Worm (Caenorhabditis elegans) whole organism, young adult: ENCODE data around the gene W05H9.4.

Experiments used
- B0336.3 ChIP-seq: fragments of 200-800 bp; sonication (Bioruptor generic); IDR thresholded peaks from 2 replicates; pipeline ENCODE4 v1.3.6; 2022; ENCODE audit warnings: missing genetic modification characterization, missing compliant biosample characterization
- F39B2.1 ChIP-seq: fragments of 200-800 bp; sonication (Bioruptor generic); IDR thresholded peaks from 2 replicates; pipeline ENCODE4 v1.3.6; 2022; ENCODE audit warnings: missing genetic modification reagents, missing genetic modification characterization, missing compliant biosample characterization
- F49E8.2 ChIP-seq: sonication (generic microtip); optimal IDR thresholded peaks from 3 replicates; lab custom pipeline; 2017; ENCODE audit warnings: missing genetic modification characterization, mild to moderate bottlenecking, missing compliant biosample characterization, antibody characterized with exemption, moderate library complexity; ENCODE audit not compliant: insufficient read depth
- F57A8.1 ChIP-seq: fragments of 200-800 bp; sonication (Bioruptor generic); optimal IDR thresholded peaks from 2 replicates; lab custom pipeline; 2018; ENCODE audit warnings: mild to moderate bottlenecking, missing genetic modification characterization, moderate library complexity, missing compliant biosample characterization
- K12H6.12 ChIP-seq: fragments of 200-800 bp; sonication (Bioruptor generic); optimal IDR thresholded peaks from 2 replicates; lab custom pipeline; 2018; ENCODE audit warnings: mild to moderate bottlenecking, missing genetic modification characterization, missing compliant biosample characterization
- T26A5.8 ChIP-seq: sonication (generic microtip); optimal IDR thresholded peaks from 2 replicates; lab custom pipeline; 2016; ENCODE audit warnings: missing genetic modification characterization, missing compliant biosample characterization
- Y67H2A.10 ChIP-seq: fragments of 200-800 bp; sonication (Bioruptor generic); conservative IDR thresholded peaks from 2 replicates; pipeline ENCODE4 v1.3.6; 2022; ENCODE audit warnings: missing genetic modification reagents, missing genetic modification characterization, missing compliant biosample characterization
- Y79H2A.3 ChIP-seq: fragments of 200-800 bp; sonication (Bioruptor generic); conservative IDR thresholded peaks from 2 replicates; pipeline ENCODE4 v1.3.6; 2022; ENCODE audit warnings: missing genetic modification reagents, missing genetic modification characterization, missing compliant biosample characterization
- Y95B8A.8 ChIP-seq: fragments of 200-800 bp; sonication (Bioruptor generic); IDR thresholded peaks from 2 replicates; pipeline ENCODE4 v1.3.6; 2022; ENCODE audit warnings: missing genetic modification reagents, missing genetic modification characterization, missing compliant biosample characterization
- akir-1 ChIP-seq: fragments of 200-800 bp; sonication (Bioruptor generic); optimal IDR thresholded peaks from 2 replicates; lab custom pipeline; 2018; ENCODE audit warnings: mild to moderate bottlenecking, missing genetic modification characterization, moderate library complexity, missing compliant biosample characterization
- attf-3 ChIP-seq: fragments of 200-800 bp; sonication (Bioruptor generic); conservative IDR thresholded peaks from 2 replicates; pipeline ENCODE4 v1.3.6; 2022; ENCODE audit warnings: missing genetic modification reagents, missing genetic modification characterization, missing compliant biosample characterization
- attf-5 ChIP-seq: fragments of 200-800 bp; sonication (Bioruptor generic); optimal IDR thresholded peaks from 2 replicates; lab custom pipeline; 2018; ENCODE audit warnings: mild to moderate bottlenecking, missing genetic modification characterization, missing compliant biosample characterization
- attf-6 ChIP-seq: fragments of 200-800 bp; sonication (Bioruptor generic); IDR thresholded peaks from 2 replicates; pipeline ENCODE4 v1.3.6; 2022; ENCODE audit warnings: missing genetic modification reagents, missing genetic modification characterization, missing compliant biosample characterization
- bed-1 ChIP-seq: fragments of 200-800 bp; sonication (Bioruptor generic); IDR thresholded peaks from 2 replicates; pipeline ENCODE4 v1.3.6; 2022; ENCODE audit warnings: missing genetic modification reagents, missing genetic modification characterization, missing compliant biosample characterization
- bed-2 ChIP-seq: fragments of 200-800 bp; sonication (Bioruptor generic); IDR thresholded peaks from 2 replicates; pipeline ENCODE4 v1.3.6; 2022; ENCODE audit warnings: missing genetic modification reagents, missing genetic modification characterization, missing compliant biosample characterization
- ceh-100 ChIP-seq: fragments of 200-800 bp; sonication (Bioruptor generic); IDR thresholded peaks from 2 replicates; pipeline ENCODE4 v1.3.6; 2022; ENCODE audit warnings: missing genetic modification reagents, missing genetic modification characterization, missing compliant biosample characterization
- ceh-27 ChIP-seq: fragments of 200-800 bp; sonication (Bioruptor generic); optimal IDR thresholded peaks from 2 replicates; lab custom pipeline; 2018; ENCODE audit warnings: mild to moderate bottlenecking, missing genetic modification characterization, moderate library complexity, missing compliant biosample characterization
- ceh-40 ChIP-seq: fragments of 200-800 bp; sonication (Bioruptor generic); IDR thresholded peaks from 2 replicates; pipeline ENCODE4 v1.3.6; 2022; ENCODE audit warnings: missing genetic modification characterization, missing compliant biosample characterization
- dox-1 ChIP-seq: fragments of 200-800 bp; sonication (Bioruptor generic); IDR thresholded peaks from 2 replicates; pipeline ENCODE4 v1.3.6; 2022; ENCODE audit warnings: missing genetic modification reagents, missing genetic modification characterization, missing compliant biosample characterization
- dpff-1 ChIP-seq: sonication (generic microtip); optimal IDR thresholded peaks from 2 replicates; lab custom pipeline; 2017; ENCODE audit warnings: mild to moderate bottlenecking, missing genetic modification characterization, missing compliant biosample characterization
- egl-44 ChIP-seq: fragments of 200-800 bp; sonication (Bioruptor generic); IDR thresholded peaks from 2 replicates; pipeline ENCODE4 v1.3.6; 2022; ENCODE audit warnings: missing genetic modification reagents, missing genetic modification characterization, missing compliant biosample characterization
- egrh-3 ChIP-seq: fragments of 200-800 bp; sonication (Bioruptor generic); IDR thresholded peaks from 2 replicates; pipeline ENCODE4 v1.3.6; 2022; ENCODE audit warnings: missing genetic modification reagents, missing genetic modification characterization, missing compliant biosample characterization
- fkh-3 ChIP-seq: sonication (generic microtip); optimal IDR thresholded peaks from 2 replicates; lab custom pipeline; 2016; ENCODE audit warnings: mild to moderate bottlenecking, missing genetic modification characterization, missing compliant biosample characterization
- hlh-12 ChIP-seq: sonication (generic microtip); optimal IDR thresholded peaks from 2 replicates; lab custom pipeline; 2016; ENCODE audit warnings: missing genetic modification characterization, missing compliant biosample characterization
- hlh-26 ChIP-seq: fragments of 200-800 bp; sonication (Bioruptor generic); conservative IDR thresholded peaks from 2 replicates; pipeline ENCODE4 v1.3.6; 2022; ENCODE audit warnings: missing genetic modification reagents, missing genetic modification characterization, missing compliant biosample characterization
- hmg-1.2 ChIP-seq: fragments of 200-800 bp; sonication (Bioruptor generic); IDR thresholded peaks from 2 replicates; pipeline ENCODE4 v1.3.6; 2022; ENCODE audit warnings: missing genetic modification reagents, missing genetic modification characterization, missing compliant biosample characterization
- hrde-1 ChIP-seq: sonication (generic microtip); optimal IDR thresholded peaks from 2 replicates; lab custom pipeline; 2016; ENCODE audit warnings: missing genetic modification characterization, mild to moderate bottlenecking, missing compliant biosample characterization, moderate library complexity, missing genotype, missing genetic modification reagents, borderline replicate concordance
- let-526 ChIP-seq: fragments of 200-800 bp; sonication (Bioruptor generic); IDR thresholded peaks from 2 replicates; pipeline ENCODE4 v1.3.6; 2022; ENCODE audit warnings: missing genetic modification reagents, missing genetic modification characterization, missing compliant biosample characterization
- lin-26 ChIP-seq: fragments of 200-800 bp; sonication (Bioruptor generic); IDR thresholded peaks from 2 replicates; pipeline ENCODE4 v1.3.6; 2022; ENCODE audit warnings: missing genetic modification reagents, missing genetic modification characterization, missing compliant biosample characterization
- lin-40 ChIP-seq: sonication (generic microtip); optimal IDR thresholded peaks from 2 replicates; lab custom pipeline; 2016; ENCODE audit warnings: missing genetic modification characterization, mild to moderate bottlenecking, missing compliant biosample characterization, missing genotype, missing genetic modification reagents
- lin-54 ChIP-seq: fragments of 200-800 bp; sonication (Bioruptor generic); optimal IDR thresholded peaks from 2 replicates; lab custom pipeline; 2018; ENCODE audit warnings: mild to moderate bottlenecking, missing genetic modification characterization, missing compliant biosample characterization
- madf-10 ChIP-seq: sonication (generic microtip); optimal IDR thresholded peaks from 2 replicates; lab custom pipeline; 2016; ENCODE audit warnings: mild to moderate bottlenecking, missing genetic modification characterization, missing compliant biosample characterization
- madf-8 ChIP-seq: fragments of 200-800 bp; sonication (Bioruptor generic); conservative IDR thresholded peaks from 2 replicates; pipeline ENCODE4 v1.3.6; 2022; ENCODE audit warnings: missing genetic modification reagents, missing genetic modification characterization, missing compliant biosample characterization
- nhr-179 ChIP-seq: sonication (generic microtip); optimal IDR thresholded peaks from 2 replicates; lab custom pipeline; 2016; ENCODE audit warnings: mild to moderate bottlenecking, missing genetic modification characterization, missing compliant biosample characterization
- nhr-80 ChIP-seq: sonication (generic microtip); optimal IDR thresholded peaks from 2 replicates; lab custom pipeline; 2016; ENCODE audit warnings: missing genetic modification characterization, missing compliant biosample characterization
- pha-4 ChIP-seq: fragments of 150-350 bp; sonication (generic microtip); optimal IDR thresholded peaks from 2 replicates; lab custom pipeline; 2014; ENCODE audit warnings: missing biosample characterization, missing genetic modification reagents, missing genetic modification characterization
- sdz-38 ChIP-seq: sonication (generic microtip); optimal IDR thresholded peaks from 2 replicates; lab custom pipeline; 2016; ENCODE audit warnings: missing genotype, missing genetic modification characterization, missing compliant biosample characterization
- snpc-4 ChIP-seq, 5 experiments: fragments of 150-350 bp in 1 of 5; sonication (generic microtip) in 4 of 5; optimal IDR thresholded peaks; 2 replicates each; lab custom pipeline; 2014 to 2018; ENCODE audit warnings: missing genetic modification characterization in 5 of 5, missing biosample characterization in 3 of 5, antibody characterized with exemption in 2 of 5, mild to moderate bottlenecking in 2 of 5, missing compliant biosample characterization in 2 of 5, missing genotype in 2 of 5, moderate library complexity in 2 of 5, missing genetic modification reagents in 1 of 5
- sptf-2 ChIP-seq: fragments of 200-800 bp; sonication (Bioruptor generic); optimal IDR thresholded peaks from 2 replicates; lab custom pipeline; 2018; ENCODE audit warnings: mild to moderate bottlenecking, missing genetic modification characterization, missing compliant biosample characterization
- tbp1 ChIP-seq: fragments of 200-800 bp; sonication (Bioruptor generic); optimal IDR thresholded peaks from 2 replicates; lab custom pipeline; 2018; ENCODE audit warnings: mild to moderate bottlenecking, missing genetic modification characterization, missing compliant biosample characterization
- tlf-1 ChIP-seq: fragments of 200-800 bp; sonication (Bioruptor generic); optimal IDR thresholded peaks from 2 replicates; lab custom pipeline; 2018; ENCODE audit warnings: mild to moderate bottlenecking, missing genetic modification characterization, missing compliant biosample characterization
- unc-130 ChIP-seq: sonication (generic microtip); optimal IDR thresholded peaks from 2 replicates; lab custom pipeline; 2016; ENCODE audit warnings: missing genetic modification reagents, missing genetic modification characterization, missing compliant biosample characterization
- zfh-2 ChIP-seq: fragments of 200-800 bp; sonication (Bioruptor generic); conservative IDR thresholded peaks from 2 replicates; pipeline ENCODE4 v1.3.6; 2022; ENCODE audit warnings: missing genetic modification reagents, missing genetic modification characterization, missing compliant biosample characterization
- ztf-25 ChIP-seq: fragments of 200-800 bp; sonication (Bioruptor generic); IDR thresholded peaks from 2 replicates; pipeline ENCODE4 v1.3.6; 2022; ENCODE audit warnings: missing genetic modification reagents, missing genetic modification characterization, missing compliant biosample characterization
- ztf-28 ChIP-seq: fragments of 200-800 bp; sonication (Bioruptor generic); IDR thresholded peaks from 2 replicates; pipeline ENCODE4 v1.3.6; 2022; ENCODE audit warnings: missing genetic modification reagents, missing genetic modification characterization, missing compliant biosample characterization
- ztf-3 ChIP-seq: fragments of 200-800 bp; sonication (Bioruptor generic); optimal IDR thresholded peaks from 2 replicates; lab custom pipeline; 2018; ENCODE audit warnings: mild to moderate bottlenecking, missing genetic modification characterization, missing compliant biosample characterization
- ztf-6 ChIP-seq: fragments of 200-800 bp; sonication (Bioruptor generic); IDR thresholded peaks from 2 replicates; pipeline ENCODE4 v1.3.6; 2022; ENCODE audit warnings: missing genetic modification reagents, missing genetic modification characterization, missing compliant biosample characterization

Gene W05H9.4

ce11 chrX:6292143-6292542, 28.7 kb downstream of the W05H9.4 start (continued):
- TF ChIP-seq attf-3 = no peak
- TF ChIP-seq ceh-27 (GFP tag; lab: Kevin White, UChicago) = peak; percentile 81
- peak; percentile 55 for TF ChIP-seq egrh-3
- peak; percentile 67 for TF ChIP-seq unc-130
- peak; percentile 26 for TF ChIP-seq F49E8.2 (tag; lab: Kevin White, UChicago)
- TF ChIP-seq dpff-1 (tag; lab: Kevin White, UChicago) = peak; percentile 34
- peak; percentile 53; the same call in 1 of the 2 replicates for TF ChIP-seq attf-6 (GFP tag; lab: Robert Waterston, UW)
- 0 out of 2 replicates have a peak, but pooled peaks have one; percentile 15 for TF ChIP-seq Y95B8A.8 (GFP tag; lab: Robert Waterston, UW)
- no peak; the same call in 1 of the 2 replicates for TF ChIP-seq madf-8 (GFP tag; lab: Robert Waterston, UW)
- TF ChIP-seq hlh-26 (GFP tag; lab: Robert Waterston, UW) = 0 out of 2 replicates have a peak, but pooled peaks have one; percentile 63
- no peak for TF ChIP-seq Y79H2A.3 (GFP tag; lab: Robert Waterston, UW)
- TF ChIP-seq nhr-80 (tag; lab: Kevin White, UChicago) = peak; percentile 14
- TF ChIP-seq ceh-100 (GFP tag; lab: Robert Waterston, UW) = peak; percentile 73
- peak; percentile 61 for TF ChIP-seq K12H6.12 (tag; lab: Kevin White, UChicago)
- TF ChIP-seq lin-40 = peak; percentile 82
- TF ChIP-seq F39B2.1 (GFP tag; lab: Robert Waterston, UW) = peak; percentile 48; the same call in 1 of the 2 replicates
- peak; percentile 72 for TF ChIP-seq lin-54 (GFP tag; lab: Kevin White, UChicago)
- peak; percentile 89 for TF ChIP-seq hlh-12 (tag; lab: Kevin White, UChicago)
- TF ChIP-seq T26A5.8 (tag; lab: Kevin White, UChicago) = peak; percentile 92
- TF ChIP-seq bed-1 = peak; percentile 93
- peak; percentile 83 for TF ChIP-seq ceh-40 (GFP tag; lab: Robert Waterston, UW)
- TF ChIP-seq sptf-2 = peak; percentile 95
- peak; percentile 98 for TF ChIP-seq lin-26
- peak; percentile 15 for TF ChIP-seq tlf-1 (GFP tag; lab: Kevin White, UChicago)
- peak; percentile 74 for TF ChIP-seq attf-5 (GFP tag; lab: Kevin White, UChicago)
- TF ChIP-seq pha-4 (tag; lab: Kevin White, UChicago) = no peak
- no peak for TF ChIP-seq Y67H2A.10 (GFP tag; lab: Robert Waterston, UW)
- 0 out of 2 replicates have a peak, but pooled peaks have one; percentile 32 for TF ChIP-seq bed-2 (GFP tag; lab: Robert Waterston, UW)
- TF ChIP-seq ztf-3 (GFP tag; lab: Kevin White, UChicago) = no peak
- TF ChIP-seq tbp1 (GFP tag; lab: Kevin White, UChicago) = peak; percentile 92
- TF ChIP-seq nhr-179 (tag; lab: Kevin White, UChicago) = peak; percentile 65
- peak; percentile 74; the same call in 1 of the 2 replicates for TF ChIP-seq ztf-28 (GFP tag; lab: Robert Waterston, UW)
- peak; percentile 88 for TF ChIP-seq F57A8.1
- TF ChIP-seq hmg-1.2 (GFP tag; lab: Robert Waterston, UW) = peak; percentile 84
- TF ChIP-seq ztf-6 (GFP tag; lab: Robert Waterston, UW) = 0 out of 2 replicates have a peak, but pooled peaks have one; percentile 59
- peak; percentile 93 for TF ChIP-seq egl-44 (GFP tag; lab: Robert Waterston, UW)
- TF ChIP-seq hrde-1 = peak; percentile 67
- TF ChIP-seq akir-1 = peak; percentile 4
- TF ChIP-seq zfh-2 (GFP tag; lab: Robert Waterston, UW) = peak; percentile 87
- no peak for TF ChIP-seq sdz-38 (tag; lab: Kevin White, UChicago)
- TF ChIP-seq madf-10 (tag; lab: Kevin White, UChicago) = peak; percentile 70
- peak; percentile 90 for TF ChIP-seq ztf-25 (GFP tag; lab: Robert Waterston, UW)
- peak; percentile 91 for TF ChIP-seq fkh-3 (tag; lab: Kevin White, UChicago)
- peak; percentile 84 for TF ChIP-seq snpc-4 (GFP tag; optimal IDR thresholded peaks at IDR 0.05; lab: Kevin White, UChicago)
- TF ChIP-seq snpc-4 (tag; optimal IDR thresholded peaks at IDR 0.05; lab: Kevin White, UChicago) = peak in 3 of 4 experiments; percentile 58 to 80 (median 69)
- peak; percentile 75 for TF ChIP-seq B0336.3 (GFP tag; lab: Robert Waterston, UW)
- peak; percentile 93 for TF ChIP-seq dox-1 (GFP tag; lab: Robert Waterston, UW)
- TF ChIP-seq let-526 (GFP tag; lab: Robert Waterston, UW) = peak; percentile 80
